Worm (Caenorhabditis elegans) whole organism, young adult: ENCODE measurements around the gene Y57E12AL.2.

Experiments used
- B0019.2 ChIP-seq: fragments of 200-800 bp; sonication (Bioruptor generic); conservative IDR thresholded peaks from 2 replicates; pipeline ENCODE4 v1.3.6; 2022; ENCODE audit warnings: missing genetic modification reagents, missing genetic modification characterization, missing compliant biosample characterization
- B0336.3 ChIP-seq: fragments of 200-800 bp; sonication (Bioruptor generic); IDR thresholded peaks from 2 replicates; pipeline ENCODE4 v1.3.6; 2022; ENCODE audit warnings: missing genetic modification characterization, missing compliant biosample characterization
- D2030.7 ChIP-seq: fragments of 200-800 bp; sonication (Bioruptor generic); IDR thresholded peaks from 2 replicates; pipeline ENCODE4 v1.3.6; 2022; ENCODE audit warnings: missing genetic modification reagents, missing genetic modification characterization, missing compliant biosample characterization
- F10E7.11 ChIP-seq: sonication (generic microtip); optimal IDR thresholded peaks from 2 replicates; lab custom pipeline; 2017; ENCODE audit warnings: mild to moderate bottlenecking, missing genetic modification characterization, moderate library complexity, missing compliant biosample characterization
- F23B12.7 ChIP-seq: sonication (generic microtip); optimal IDR thresholded peaks from 2 replicates; lab custom pipeline; 2017; ENCODE audit warnings: missing genetic modification characterization, mild to moderate bottlenecking, missing compliant biosample characterization, antibody characterized with exemption, moderate library complexity; ENCODE audit not compliant: insufficient read depth
- F49E8.2 ChIP-seq: sonication (generic microtip); optimal IDR thresholded peaks from 3 replicates; lab custom pipeline; 2017; ENCODE audit warnings: missing genetic modification characterization, mild to moderate bottlenecking, missing compliant biosample characterization, antibody characterized with exemption, moderate library complexity; ENCODE audit not compliant: insufficient read depth
- F52B5.7 ChIP-seq: sonication (generic microtip); optimal IDR thresholded peaks from 2 replicates; lab custom pipeline; 2016; ENCODE audit warnings: mild to moderate bottlenecking, missing genetic modification characterization, missing compliant biosample characterization
- Y53F4B.3 ChIP-seq: fragments of 200-800 bp; sonication (Bioruptor generic); IDR thresholded peaks from 2 replicates; pipeline ENCODE4 v1.3.6; 2022; ENCODE audit warnings: missing genetic modification reagents, missing genetic modification characterization, missing compliant biosample characterization
- ZK185.1 ChIP-seq: sonication (generic microtip); optimal IDR thresholded peaks from 2 replicates; lab custom pipeline; 2016; ENCODE audit warnings: mild to moderate bottlenecking, missing genetic modification characterization, missing compliant biosample characterization; ENCODE audit not compliant: poor library complexity, severe bottlenecking
- aptf-2 ChIP-seq: fragments of 200-800 bp; sonication (Bioruptor generic); conservative IDR thresholded peaks from 2 replicates; pipeline ENCODE4 v1.3.6; 2022; ENCODE audit warnings: missing genetic modification reagents, missing genetic modification characterization, missing compliant biosample characterization
- athp-1 ChIP-seq: sonication (generic microtip); optimal IDR thresholded peaks from 2 replicates; lab custom pipeline; 2017; ENCODE audit warnings: mild to moderate bottlenecking, missing genetic modification characterization, missing compliant biosample characterization
- cebp-1 ChIP-seq, 2 experiments: fragments of 200-800 bp in 1 of 2; sonication (Bioruptor generic) in 1 of 2; sonication (generic microtip) in 1 of 2; IDR thresholded peaks in 1 of 2; optimal IDR thresholded peaks in 1 of 2; 2 replicates each; pipeline versions ENCODE4 v1.3.6 to Lab custom; 2017 to 2022; ENCODE audit warnings: missing compliant biosample characterization in 2 of 2, missing genetic modification characterization in 2 of 2, mild to moderate bottlenecking in 1 of 2, missing genetic modification reagents in 1 of 2, moderate library complexity in 1 of 2
- ceh-100 ChIP-seq: fragments of 200-800 bp; sonication (Bioruptor generic); IDR thresholded peaks from 2 replicates; pipeline ENCODE4 v1.3.6; 2022; ENCODE audit warnings: missing genetic modification reagents, missing genetic modification characterization, missing compliant biosample characterization
- ceh-58 ChIP-seq: fragments of 200-800 bp; sonication (Bioruptor generic); IDR thresholded peaks from 2 replicates; pipeline ENCODE4 v1.3.6; 2022; ENCODE audit warnings: missing genetic modification characterization, missing compliant biosample characterization
- dpl-1 ChIP-seq: fragments of 150-350 bp; optimal IDR thresholded peaks from 2 replicates; lab custom pipeline; 2014; ENCODE audit warnings: missing biosample characterization, missing genetic modification reagents, missing genetic modification characterization
- him-1 ChIP-seq: sonication (generic microtip); optimal IDR thresholded peaks from 2 replicates; lab custom pipeline; 2016; ENCODE audit warnings: missing genotype, missing genetic modification reagents, missing genetic modification characterization, missing compliant biosample characterization
- lin-35 ChIP-seq, 3 experiments: fragments of 150-350 bp in 2 of 3; sonication (generic microtip) in 1 of 3; optimal IDR thresholded peaks; 2 replicates each; lab custom pipeline; 2014 to 2018; ENCODE audit warnings: missing biosample characterization in 3 of 3, missing genetic modification characterization in 3 of 3, missing genetic modification reagents in 3 of 3
- lin-40 ChIP-seq: sonication (generic microtip); optimal IDR thresholded peaks from 2 replicates; lab custom pipeline; 2016; ENCODE audit warnings: missing genetic modification characterization, mild to moderate bottlenecking, missing compliant biosample characterization, missing genotype, missing genetic modification reagents
- lsl-1 ChIP-seq: fragments of 200-800 bp; sonication (Bioruptor generic); optimal IDR thresholded peaks from 2 replicates; lab custom pipeline; 2018; ENCODE audit warnings: mild to moderate bottlenecking, missing genetic modification characterization, moderate library complexity, missing compliant biosample characterization
- lsy-27 ChIP-seq: sonication (generic microtip); optimal IDR thresholded peaks from 2 replicates; lab custom pipeline; 2017; ENCODE audit warnings: missing genetic modification characterization, mild to moderate bottlenecking, missing compliant biosample characterization, antibody characterized with exemption, missing genotype, borderline replicate concordance; ENCODE audit not compliant: insufficient read depth
- madf-6 ChIP-seq: fragments of 200-800 bp; sonication (Bioruptor generic); IDR thresholded peaks from 2 replicates; pipeline ENCODE4 v1.3.6; 2022; ENCODE audit warnings: missing genetic modification reagents, missing genetic modification characterization, missing compliant biosample characterization
- mes-4 ChIP-seq: sonication (generic microtip); optimal IDR thresholded peaks from 2 replicates; lab custom pipeline; 2016; ENCODE audit warnings: missing genotype, missing genetic modification characterization, missing compliant biosample characterization
- mxl-1 ChIP-seq: sonication (generic microtip); optimal IDR thresholded peaks from 2 replicates; lab custom pipeline; 2016; ENCODE audit warnings: missing genetic modification characterization, missing compliant biosample characterization
- nfya-1 ChIP-seq: sonication (generic microtip); optimal IDR thresholded peaks from 2 replicates; lab custom pipeline; 2017; ENCODE audit warnings: antibody characterized with exemption, missing compliant biosample characterization, missing genetic modification characterization, borderline replicate concordance; ENCODE audit not compliant: insufficient read depth
- nfyb-1 ChIP-seq: fragments of 200-800 bp; sonication (Bioruptor generic); IDR thresholded peaks from 2 replicates; pipeline ENCODE4 v1.3.6; 2022; ENCODE audit warnings: missing genetic modification reagents, missing genetic modification characterization, missing compliant biosample characterization
- nhr-120 ChIP-seq: fragments of 200-800 bp; sonication (Bioruptor generic); IDR thresholded peaks from 2 replicates; pipeline ENCODE4 v1.3.6; 2022; ENCODE audit warnings: missing genetic modification characterization, missing compliant biosample characterization
- nhr-179 ChIP-seq: sonication (generic microtip); optimal IDR thresholded peaks from 2 replicates; lab custom pipeline; 2016; ENCODE audit warnings: mild to moderate bottlenecking, missing genetic modification characterization, missing compliant biosample characterization
- nhr-80 ChIP-seq: sonication (generic microtip); optimal IDR thresholded peaks from 2 replicates; lab custom pipeline; 2016; ENCODE audit warnings: missing genetic modification characterization, missing compliant biosample characterization
- pha-4 ChIP-seq: fragments of 150-350 bp; sonication (generic microtip); optimal IDR thresholded peaks from 2 replicates; lab custom pipeline; 2014; ENCODE audit warnings: missing biosample characterization, missing genetic modification reagents, missing genetic modification characterization
- rpc-1 ChIP-seq, 2 experiments: fragments of 150-350 bp in 1 of 2; sonication (generic microtip) in 1 of 2; optimal IDR thresholded peaks; 2 replicates each; lab custom pipeline; 2014 to 2018; ENCODE audit warnings: missing biosample characterization in 1 of 2, missing genetic modification characterization in 1 of 2, missing genetic modification reagents in 1 of 2, missing genotype in 1 of 2
- sdz-38 ChIP-seq: sonication (generic microtip); optimal IDR thresholded peaks from 2 replicates; lab custom pipeline; 2016; ENCODE audit warnings: missing genotype, missing genetic modification characterization, missing compliant biosample characterization
- sea-2 ChIP-seq: fragments of 200-800 bp; sonication (Bioruptor generic); IDR thresholded peaks from 2 replicates; pipeline ENCODE4 v1.3.6; 2022; ENCODE audit warnings: missing genetic modification characterization, missing compliant biosample characterization
- snpc-1.3 ChIP-seq: sonication (generic microtip); optimal IDR thresholded peaks from 2 replicates; lab custom pipeline; 2017; ENCODE audit warnings: missing genetic modification characterization, mild to moderate bottlenecking, missing compliant biosample characterization, antibody characterized with exemption, moderate library complexity, missing genotype, missing genetic modification reagents; ENCODE audit not compliant: insufficient read depth
- tbp1 ChIP-seq: fragments of 200-800 bp; sonication (Bioruptor generic); optimal IDR thresholded peaks from 2 replicates; lab custom pipeline; 2018; ENCODE audit warnings: mild to moderate bottlenecking, missing genetic modification characterization, missing compliant biosample characterization
- tlf-1 ChIP-seq: fragments of 200-800 bp; sonication (Bioruptor generic); optimal IDR thresholded peaks from 2 replicates; lab custom pipeline; 2018; ENCODE audit warnings: mild to moderate bottlenecking, missing genetic modification characterization, missing compliant biosample characterization
- zfh-2 ChIP-seq: fragments of 200-800 bp; sonication (Bioruptor generic); conservative IDR thresholded peaks from 2 replicates; pipeline ENCODE4 v1.3.6; 2022; ENCODE audit warnings: missing genetic modification reagents, missing genetic modification characterization, missing compliant biosample characterization
- ztf-3 ChIP-seq: fragments of 200-800 bp; sonication (Bioruptor generic); optimal IDR thresholded peaks from 2 replicates; lab custom pipeline; 2018; ENCODE audit warnings: mild to moderate bottlenecking, missing genetic modification characterization, missing compliant biosample characterization

The Y57E12AL.2 gene

DNA sequence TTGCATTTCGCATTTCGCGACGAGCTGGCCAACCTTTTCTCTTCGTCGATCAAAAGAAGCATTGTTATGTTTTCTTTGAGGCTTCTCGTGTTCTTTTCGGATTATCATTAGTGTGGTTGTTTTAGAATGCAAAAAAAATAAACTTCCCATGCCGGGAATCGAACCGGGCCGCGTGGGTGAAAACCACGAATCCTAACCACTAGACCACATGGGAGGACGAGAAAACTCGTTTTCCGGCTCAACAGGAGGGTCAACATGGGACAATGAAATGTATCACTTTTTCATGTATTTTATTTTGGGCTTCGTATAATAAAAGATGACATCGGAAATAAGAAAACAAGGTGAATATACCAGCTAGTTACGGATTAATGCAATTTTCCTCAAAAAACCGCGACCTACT, 11.7 kb downstream of the Y57E12AL.2 start (continued):
- TF ChIP-seq F52B5.7 (tag; lab: Kevin White, UChicago) = no peak
- TF ChIP-seq lsl-1 = no peak
- no peak for TF ChIP-seq B0336.3 (GFP tag; lab: Robert Waterston, UW)
- no peak for TF ChIP-seq Y53F4B.3
- no peak for TF ChIP-seq him-1 (tag; lab: Kevin White, UChicago)
- TF ChIP-seq zfh-2 (GFP tag; lab: Robert Waterston, UW) = no peak
- no peak for TF ChIP-seq ztf-3 (GFP tag; lab: Kevin White, UChicago)
- no peak for TF ChIP-seq lin-35 (GFP tag; optimal IDR thresholded peaks at IDR 0.05; lab: Kevin White, UChicago)
- TF ChIP-seq rpc-1 (optimal IDR thresholded peaks at IDR 0.05; lab: Kevin White, UChicago) = peak; percentile 53
- TF ChIP-seq rpc-1 (tag; optimal IDR thresholded peaks at IDR 0.05; lab: Kevin White, UChicago) = peak; percentile 68
- no peak for TF ChIP-seq nfyb-1 (GFP tag; lab: Robert Waterston, UW)
- TF ChIP-seq madf-6 (GFP tag; lab: Robert Waterston, UW) = 0 out of 2 replicates have a peak, but pooled peaks have one; percentile 11
- no peak for TF ChIP-seq aptf-2 (GFP tag; lab: Robert Waterston, UW)

DNA sequence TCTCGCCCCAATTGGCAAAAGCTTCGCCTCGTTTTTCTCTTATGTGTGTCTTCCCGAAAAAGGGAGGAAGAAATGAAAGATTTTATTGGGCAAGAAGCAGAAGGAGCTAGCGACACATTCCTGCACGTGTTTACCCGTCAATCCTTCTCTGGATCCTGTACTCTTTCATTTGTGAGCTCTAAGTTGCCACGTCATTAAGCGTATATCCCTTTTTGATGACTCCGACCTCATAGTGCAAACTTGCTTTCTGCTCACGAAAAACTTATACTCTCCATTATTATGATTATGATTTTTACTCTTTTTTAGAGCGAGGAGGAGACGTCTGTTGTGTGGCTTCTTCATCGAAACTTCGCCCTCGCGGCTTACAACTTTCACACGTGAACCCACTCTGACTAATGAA, 14.4 kb downstream of the Y57E12AL.2 start, which contains the start of gene F27B10.1:
F27B10.1 (plus strand) TSS at position 301 of the 400 bp plus-strand sequence.
- TF ChIP-seq sdz-38 (no peak), mxl-1 (tag; lab: Kevin White, UChicago) (no peak), aptf-2 (GFP tag; lab: Robert Waterston, UW) (no peak), sea-2 (GFP tag; lab: Robert Waterston, UW) (no peak), madf-6 (GFP tag; lab: Robert Waterston, UW) (no peak), nhr-120 (GFP tag; lab: Robert Waterston, UW) (no peak), nfyb-1 (GFP tag; lab: Robert Waterston, UW) (no peak), F49E8.2 (no peak), nfya-1 (tag; lab: Kevin White, UChicago) (no peak), F23B12.7 (tag; lab: Kevin White, UChicago) (no peak), mes-4 (tag; lab: Kevin White, UChicago) (no peak), ceh-58 (GFP tag; lab: Robert Waterston, UW) (no peak), athp-1 (tag; lab: Kevin White, UChicago) (no peak), F10E7.11 (tag; lab: Kevin White, UChicago) (no peak), ceh-100 (GFP tag; lab: Robert Waterston, UW) (no peak)

ce11 chrV:7075646-7076045, 17.8 kb downstream of the Y57E12AL.2 start, which contains the start of gene npa-1:
Gene npa-1 (plus strand): TSS chrV:7075787.
- TF ChIP-seq ztf-3 (GFP tag; lab: Kevin White, UChicago) (no peak), nhr-80 (tag; lab: Kevin White, UChicago) (peak; percentile 80)

ce11 chrV:7076161-7076560, 18.3 kb downstream of the Y57E12AL.2 start:
- TF ChIP-seq lin-40 (tag; lab: Kevin White, UChicago) (no peak), tbp1 (GFP tag; lab: Kevin White, UChicago) (no peak), D2030.7 (no peak), cebp-1 (GFP tag; IDR thresholded peaks at IDR 0.05; lab: Robert Waterston, UW) (0 out of 2 replicates have a peak, but pooled peaks have one; percentile 11), cebp-1 (tag; optimal IDR thresholded peaks at IDR 0.05; lab: Kevin White, UChicago) (peak; percentile 6), dpl-1 (GFP tag; lab: Kevin White, UChicago) (no peak), lsy-27 (no peak), B0019.2 (GFP tag; lab: Robert Waterston, UW) (no peak), pha-4 (tag; lab: Kevin White, UChicago) (no peak), madf-6 (GFP tag; lab: Robert Waterston, UW) (no peak), nhr-179 (tag; lab: Kevin White, UChicago) (no peak), ZK185.1 (peak; percentile 32), snpc-1.3 (tag; lab: Kevin White, UChicago) (no peak), Y53F4B.3 (no peak), tlf-1 (GFP tag; lab: Kevin White, UChicago) (no peak)
- TF ChIP-seq, all 124 proteins: peak for 2
